Fruit fly (Drosophila melanogaster): Measurements from ENCODE around the gene CG4836.

The CG4836 gene

DNA sequence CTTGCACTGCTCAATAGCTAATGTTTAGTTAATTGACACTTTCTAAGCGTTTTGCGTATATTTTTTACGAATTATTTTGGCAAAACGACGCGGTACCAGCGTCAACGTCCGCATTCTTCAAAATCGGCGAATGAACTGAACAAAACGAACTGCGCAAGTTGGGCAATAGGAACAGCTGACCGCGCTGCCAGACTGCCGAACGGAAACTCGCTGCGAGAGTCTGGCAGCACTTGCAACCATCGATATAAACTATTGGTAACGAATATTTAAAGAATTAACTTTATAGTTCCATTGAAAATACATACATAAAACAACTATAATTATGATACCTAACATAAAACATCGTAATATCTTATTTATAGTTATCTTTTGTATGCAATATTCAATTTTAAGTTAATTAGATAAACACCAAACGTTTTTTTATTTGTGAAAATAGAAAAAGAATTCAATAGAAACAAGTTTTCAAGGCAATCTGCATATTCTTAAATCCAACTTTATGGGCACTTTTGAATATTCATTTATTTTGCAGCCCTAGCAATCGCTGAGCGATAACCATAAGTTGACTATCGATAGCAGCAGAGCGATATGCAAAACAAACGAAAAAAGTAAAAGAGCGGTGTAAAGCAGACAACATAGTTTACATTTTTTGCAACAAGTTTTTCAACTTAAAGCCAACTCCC lies 5.2 kb upstream of the CG4836 start, which contains the start of the genes Hs6st and MED25:
Hs6st (minus strand) TSS at position 141 of the 680 bp plus-strand sequence.
MED25 (plus strand) TSS at position 576 of the 680 bp plus-strand sequence.
- TF ChIP-seq dac (GFP tag; optimal IDR thresholded peaks at IDR 0.05) = no peak
- peak; percentile 79 for TF ChIP-seq cyc (GFP tag; optimal IDR thresholded peaks at IDR 0.05)
- TF ChIP-seq CG1621 (tag; optimal IDR thresholded peaks at IDR 0.05) = no peak
- TF ChIP-seq Gug (GFP tag; IDR thresholded peaks at IDR 0.05) = no peak
- TF ChIP-seq achi (GFP tag; optimal IDR thresholded peaks at IDR 0.05) = no peak
- no peak for TF ChIP-seq CG11902 (GFP tag; optimal IDR thresholded peaks at IDR 0.05)
- no peak for TF ChIP-seq CG11294 (GFP tag; IDR thresholded peaks at IDR 0.05)
- TF ChIP-seq Hr39 (GFP tag; optimal IDR thresholded peaks at IDR 0.05) = no peak
- no peak for TF ChIP-seq CG4318 (GFP tag; optimal IDR thresholded peaks at IDR 0.05)
- no peak for TF ChIP-seq Sox14 (GFP tag; optimal IDR thresholded peaks at IDR 0.05)
- TF ChIP-seq CG8319 (GFP tag; optimal IDR thresholded peaks at IDR 0.05) = no peak
- peak; percentile 30 for TF ChIP-seq esn (GFP tag; optimal IDR thresholded peaks at IDR 0.05)
- no peak for TF ChIP-seq CG9139 (GFP tag; optimal IDR thresholded peaks at IDR 0.05)
- peak; percentile 61 for TF ChIP-seq CG3919 (GFP tag; optimal IDR thresholded peaks at IDR 0.05)
- peak; percentile 83 for TF ChIP-seq Eip78C (GFP tag)
- TF ChIP-seq CG31627 (GFP tag; optimal IDR thresholded peaks at IDR 0.05) = no peak
- peak; percentile 49 for TF ChIP-seq CG6163 (GFP tag; IDR thresholded peaks at IDR 0.05)
- TF ChIP-seq CG32006 (GFP tag; optimal IDR thresholded peaks at IDR 0.05) = no peak
- TF ChIP-seq lz (GFP tag; optimal IDR thresholded peaks at IDR 0.05) = peak; percentile 28
- TF ChIP-seq fd85E (GFP tag; optimal IDR thresholded peaks at IDR 0.05) = no peak
- no peak for TF ChIP-seq Smox (GFP tag; optimal IDR thresholded peaks at IDR 0.05)
- peak; percentile 11 for TF ChIP-seq CG7368 (GFP tag; optimal IDR thresholded peaks at IDR 0.05)
- TF ChIP-seq CG8119 (GFP tag; IDR thresholded peaks at IDR 0.05) = peak; percentile 29; the same call in 1 of the 3 replicates
- no peak for TF ChIP-seq Eip75B (GFP tag; optimal IDR thresholded peaks at IDR 0.05)
- TF ChIP-seq CG3032 (tag; optimal IDR thresholded peaks at IDR 0.05) = no peak
- TF ChIP-seq Lpt (GFP tag; optimal IDR thresholded peaks at IDR 0.05) = no peak
- no peak for TF ChIP-seq CG6808 (GFP tag; optimal IDR thresholded peaks at IDR 0.05)
- peak; percentile 47 for TF ChIP-seq CG10631 (GFP tag; optimal IDR thresholded peaks at IDR 0.05)
- no peak for TF ChIP-seq fkh (GFP tag; optimal IDR thresholded peaks at IDR 0.05)
- TF ChIP-seq Hr4 (GFP tag; optimal IDR thresholded peaks at IDR 0.05) = no peak
- no peak for TF ChIP-seq CG6792 (GFP tag; optimal IDR thresholded peaks at IDR 0.05)
- peak; percentile 22 for TF ChIP-seq Blimp-1 (GFP tag; optimal IDR thresholded peaks at IDR 0.05)
- peak; percentile 36 for TF ChIP-seq CG11762 (GFP tag; optimal IDR thresholded peaks at IDR 0.05; ENCODE audit: insufficient read depth)
- TF ChIP-seq vri (GFP tag; optimal IDR thresholded peaks at IDR 0.05) = no peak
- TF ChIP-seq OdsH (GFP tag; optimal IDR thresholded peaks at IDR 0.05) = no peak
- no peak for TF ChIP-seq CG34406 (GFP tag; optimal IDR thresholded peaks at IDR 0.05)
- TF ChIP-seq pdm3 (GFP tag; optimal IDR thresholded peaks at IDR 0.05) = no peak

dm6 chr3R:20010942-20011341 lies 2.7 kb upstream of the CG4836 start:
- TF ChIP-seq CG32006 (GFP tag; optimal IDR thresholded peaks at IDR 0.05) (no peak), dac (GFP tag; optimal IDR thresholded peaks at IDR 0.05) (no peak), CG9139 (GFP tag; optimal IDR thresholded peaks at IDR 0.05) (no peak), Hr4 (GFP tag; optimal IDR thresholded peaks at IDR 0.05) (no peak), fd85E (GFP tag; optimal IDR thresholded peaks at IDR 0.05) (no peak), CG11294 (GFP tag; IDR thresholded peaks at IDR 0.05) (no peak), cyc (GFP tag; optimal IDR thresholded peaks at IDR 0.05) (no peak), Eip75B (GFP tag; optimal IDR thresholded peaks at IDR 0.05) (no peak), CG10631 (GFP tag; optimal IDR thresholded peaks at IDR 0.05) (no peak), CG4318 (GFP tag; optimal IDR thresholded peaks at IDR 0.05) (no peak), Ets96B (tag; optimal IDR thresholded peaks at IDR 0.05) (no peak)

- no peak for TF ChIP-seq Ets21C (GFP tag; optimal IDR thresholded peaks at IDR 0.05)
- TF ChIP-seq Met (GFP tag; optimal IDR thresholded peaks at IDR 0.05) = no peak
- no peak for TF ChIP-seq Ets96B (tag; optimal IDR thresholded peaks at IDR 0.05)
- no peak for TF ChIP-seq CG7368 (GFP tag; optimal IDR thresholded peaks at IDR 0.05)
- TF ChIP-seq topi (GFP tag; optimal IDR thresholded peaks at IDR 0.05) = no peak
- TF ChIP-seq Lpt (GFP tag; optimal IDR thresholded peaks at IDR 0.05) = no peak
- no peak for TF ChIP-seq CG32006 (GFP tag; optimal IDR thresholded peaks at IDR 0.05)
- TF ChIP-seq CG11902 (GFP tag; optimal IDR thresholded peaks at IDR 0.05) = no peak
- TF ChIP-seq CG31627 (GFP tag; optimal IDR thresholded peaks at IDR 0.05) = no peak
- no peak for TF ChIP-seq dac (GFP tag; optimal IDR thresholded peaks at IDR 0.05)
- TF ChIP-seq CG8319 (GFP tag; optimal IDR thresholded peaks at IDR 0.05) = no peak
- no peak for TF ChIP-seq CG4318 (GFP tag; optimal IDR thresholded peaks at IDR 0.05)
- no peak for TF ChIP-seq Eip93F (GFP tag; optimal IDR thresholded peaks at IDR 0.05)
- TF ChIP-seq CG11762 (GFP tag; optimal IDR thresholded peaks at IDR 0.05; ENCODE audit: insufficient read depth) = no peak
- no peak for TF ChIP-seq CG6276 (GFP tag; optimal IDR thresholded peaks at IDR 0.05)
Measured at dm6 chr3R:20012688-20013087, 984 bp upstream of the CG4836 start.
